Worm (Caenorhabditis elegans) whole organism, late embryonic: ENCODE measurements around the gene Y43C5A.4.

Experiments used
- K09A11.1 ChIP-seq: sonication (generic microtip); optimal IDR thresholded peaks from 2 replicates; lab custom pipeline; 2017; ENCODE audit warnings: antibody characterized with exemption, mild to moderate bottlenecking, missing genetic modification characterization, missing compliant biosample characterization; ENCODE audit not compliant: insufficient read depth
- T23F11.4 ChIP-seq: fragments of 200-800 bp; sonication (Bioruptor generic); optimal IDR thresholded peaks from 2 replicates; lab custom pipeline; 2018; ENCODE audit warnings: mild to moderate bottlenecking, missing genetic modification characterization, missing compliant biosample characterization
- Y22D7AL.16 ChIP-seq: sonication (generic microtip); optimal IDR thresholded peaks from 2 replicates; lab custom pipeline; 2016; ENCODE audit warnings: missing genetic modification characterization, missing compliant biosample characterization
- ahr-1 ChIP-seq: sonication (generic microtip); optimal IDR thresholded peaks from 2 replicates; lab custom pipeline; 2016; ENCODE audit warnings: missing genetic modification characterization, missing compliant biosample characterization
- ama-1 ChIP-seq: fragments of 150-350 bp; optimal IDR thresholded peaks from 2 replicates; lab custom pipeline; 2014
- ceh-18 ChIP-seq: sonication (generic microtip); optimal IDR thresholded peaks from 2 replicates; lab custom pipeline; 2016; ENCODE audit warnings: missing genetic modification characterization, missing compliant biosample characterization
- ceh-19 ChIP-seq: fragments of 200-800 bp; sonication (Bioruptor generic); optimal IDR thresholded peaks from 2 replicates; lab custom pipeline; 2018; ENCODE audit warnings: mild to moderate bottlenecking, missing genetic modification characterization, missing compliant biosample characterization
- ceh-2 ChIP-seq: sonication (generic microtip); optimal IDR thresholded peaks from 2 replicates; lab custom pipeline; 2016; ENCODE audit warnings: missing genotype, missing genetic modification characterization, missing compliant biosample characterization
- ceh-22 ChIP-seq: sonication (generic microtip); optimal IDR thresholded peaks from 2 replicates; lab custom pipeline; 2017; ENCODE audit warnings: missing biosample characterization, missing genetic modification characterization
- ceh-31 ChIP-seq: sonication (generic microtip); optimal IDR thresholded peaks from 2 replicates; lab custom pipeline; 2016; ENCODE audit warnings: missing genetic modification characterization, missing compliant biosample characterization
- ceh-48 ChIP-seq: sonication (generic microtip); optimal IDR thresholded peaks from 2 replicates; lab custom pipeline; 2016; ENCODE audit warnings: missing genetic modification characterization, inconsistent platforms, missing compliant biosample characterization
- ceh-6 ChIP-seq: fragments of 200-800 bp; sonication (Bioruptor generic); optimal IDR thresholded peaks from 2 replicates; lab custom pipeline; 2018; ENCODE audit warnings: mild to moderate bottlenecking, missing genetic modification characterization, missing compliant biosample characterization
- ceh-9 ChIP-seq: sonication (generic microtip); optimal IDR thresholded peaks from 2 replicates; lab custom pipeline; 2016; ENCODE audit warnings: mild to moderate bottlenecking, missing genetic modification characterization, inconsistent platforms, missing compliant biosample characterization
- che-1 ChIP-seq: sonication (generic microtip); optimal IDR thresholded peaks from 2 replicates; lab custom pipeline; 2016; ENCODE audit warnings: mild to moderate bottlenecking, missing genetic modification characterization, missing compliant biosample characterization
- dmd-4 ChIP-seq: sonication (generic microtip); optimal IDR thresholded peaks from 2 replicates; lab custom pipeline; 2016; ENCODE audit warnings: borderline replicate concordance, missing genetic modification characterization, missing compliant biosample characterization
- elt-2 ChIP-seq: sonication (generic microtip); optimal IDR thresholded peaks from 2 replicates; lab custom pipeline; 2016; ENCODE audit warnings: missing genetic modification reagents, missing genetic modification characterization, missing compliant biosample characterization
- eyg-1 ChIP-seq: sonication (generic microtip); optimal IDR thresholded peaks from 2 replicates; lab custom pipeline; 2016; ENCODE audit warnings: missing genotype, missing genetic modification characterization, missing compliant biosample characterization
- fax-1 ChIP-seq: sonication (generic microtip); optimal IDR thresholded peaks from 2 replicates; lab custom pipeline; 2016; ENCODE audit warnings: missing genotype, missing genetic modification characterization, missing compliant biosample characterization
- fkh-10 ChIP-seq: fragments of 150-350 bp; optimal IDR thresholded peaks from 2 replicates; lab custom pipeline; 2014; ENCODE audit warnings: missing biosample characterization, missing genetic modification reagents, missing genetic modification characterization
- hlh-13 ChIP-seq: fragments of 200-800 bp; sonication (Bioruptor generic); optimal IDR thresholded peaks from 2 replicates; lab custom pipeline; 2018; ENCODE audit warnings: mild to moderate bottlenecking, missing genetic modification characterization, missing compliant biosample characterization
- hlh-8 ChIP-seq: sonication (generic microtip); optimal IDR thresholded peaks from 2 replicates; lab custom pipeline; 2016; ENCODE audit warnings: missing genotype, missing genetic modification characterization, missing compliant biosample characterization
- lim-6 ChIP-seq: sonication (generic microtip); optimal IDR thresholded peaks from 2 replicates; lab custom pipeline; 2016; ENCODE audit warnings: missing genetic modification characterization, missing compliant biosample characterization
- lin-11 ChIP-seq: fragments of 200-800 bp; sonication (Bioruptor generic); optimal IDR thresholded peaks from 2 replicates; lab custom pipeline; 2018; ENCODE audit warnings: mild to moderate bottlenecking, missing genetic modification characterization, missing compliant biosample characterization
- madf-2 ChIP-seq: sonication (generic microtip); optimal IDR thresholded peaks from 2 replicates; lab custom pipeline; 2017; ENCODE audit warnings: missing genetic modification characterization, missing compliant biosample characterization
- nfya-1 ChIP-seq: sonication (generic microtip); optimal IDR thresholded peaks from 2 replicates; lab custom pipeline; 2017; ENCODE audit warnings: missing genetic modification characterization, mild to moderate bottlenecking, missing compliant biosample characterization, antibody characterized with exemption, moderate library complexity
- nhr-11 ChIP-seq: fragments of 150-350 bp; optimal IDR thresholded peaks from 2 replicates; lab custom pipeline; 2014; ENCODE audit warnings: missing biosample characterization, missing genetic modification characterization
- pag-3 ChIP-seq: sonication (generic microtip); optimal IDR thresholded peaks from 2 replicates; lab custom pipeline; 2016; ENCODE audit warnings: missing compliant biosample characterization, missing genetic modification characterization, borderline replicate concordance
- pat-9 ChIP-seq: fragments of 200-800 bp; sonication (Bioruptor generic); optimal IDR thresholded peaks from 2 replicates; lab custom pipeline; 2018; ENCODE audit warnings: mild to moderate bottlenecking, missing genetic modification characterization, moderate library complexity, missing compliant biosample characterization
- pax-1 ChIP-seq: fragments of 150-350 bp; optimal IDR thresholded peaks from 2 replicates; lab custom pipeline; 2014; ENCODE audit warnings: missing biosample characterization, missing genetic modification characterization
- pha-4 ChIP-seq: fragments of 150-350 bp; optimal IDR thresholded peaks from 2 replicates; lab custom pipeline; 2018; ENCODE audit warnings: missing biosample characterization, missing genetic modification reagents, missing genetic modification characterization
- pqm-1 ChIP-seq: sonication (generic microtip); optimal IDR thresholded peaks from 2 replicates; lab custom pipeline; 2016; ENCODE audit warnings: missing genetic modification characterization, missing compliant biosample characterization
- ref-2 ChIP-seq: sonication (generic microtip); optimal IDR thresholded peaks from 2 replicates; lab custom pipeline; 2016; ENCODE audit warnings: missing genetic modification characterization, missing compliant biosample characterization
- rnt-1 ChIP-seq: sonication (generic microtip); optimal IDR thresholded peaks from 2 replicates; lab custom pipeline; 2016; ENCODE audit warnings: missing genetic modification characterization, missing compliant biosample characterization
- sox-2 ChIP-seq: fragments of 200-800 bp; sonication (Bioruptor generic); IDR thresholded peaks from 2 replicates; pipeline ENCODE4 v1.3.6; 2022; ENCODE audit warnings: missing genetic modification reagents, missing genetic modification characterization, missing compliant biosample characterization
- syd-9 ChIP-seq: sonication (generic microtip); optimal IDR thresholded peaks from 2 replicates; lab custom pipeline; 2016; ENCODE audit warnings: mild to moderate bottlenecking, missing genetic modification characterization, moderate library complexity, missing compliant biosample characterization
- unc-55 ChIP-seq: sonication (generic microtip); optimal IDR thresholded peaks from 2 replicates; lab custom pipeline; 2017; ENCODE audit warnings: missing biosample characterization, missing genetic modification reagents, missing genetic modification characterization
- unc-86 ChIP-seq: sonication (generic microtip); optimal IDR thresholded peaks from 2 replicates; lab custom pipeline; 2016; ENCODE audit warnings: missing genetic modification characterization, missing compliant biosample characterization
- zip-5 ChIP-seq: sonication (generic microtip); optimal IDR thresholded peaks from 2 replicates; lab custom pipeline; 2016; ENCODE audit warnings: missing genetic modification characterization, missing compliant biosample characterization

Gene Y43C5A.4

DNA sequence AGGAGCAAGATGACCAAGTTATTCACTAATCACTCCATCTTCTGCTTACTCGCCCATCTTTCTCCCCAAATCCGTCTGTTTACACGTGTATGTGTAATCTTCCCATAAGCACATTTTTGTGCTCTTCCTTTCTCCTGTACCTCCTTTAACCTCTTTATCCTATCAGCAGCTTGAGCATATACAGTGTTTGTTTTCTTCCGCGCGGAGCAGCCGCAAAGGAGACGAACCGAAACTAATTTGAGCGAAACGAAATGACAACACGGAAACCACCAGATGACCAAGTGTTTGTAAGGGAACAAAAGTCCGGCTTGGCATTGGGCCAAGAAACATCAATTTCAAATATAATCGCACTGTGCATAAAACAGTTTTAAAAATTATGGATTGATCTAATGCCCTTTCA, 26.6 kb downstream of the Y43C5A.4 start:
- TF ChIP-seq pax-1 (tag; lab: Kevin White, UChicago): peak; percentile 94
- no peak for TF ChIP-seq lim-6 (tag; lab: Kevin White, UChicago)

DNA sequence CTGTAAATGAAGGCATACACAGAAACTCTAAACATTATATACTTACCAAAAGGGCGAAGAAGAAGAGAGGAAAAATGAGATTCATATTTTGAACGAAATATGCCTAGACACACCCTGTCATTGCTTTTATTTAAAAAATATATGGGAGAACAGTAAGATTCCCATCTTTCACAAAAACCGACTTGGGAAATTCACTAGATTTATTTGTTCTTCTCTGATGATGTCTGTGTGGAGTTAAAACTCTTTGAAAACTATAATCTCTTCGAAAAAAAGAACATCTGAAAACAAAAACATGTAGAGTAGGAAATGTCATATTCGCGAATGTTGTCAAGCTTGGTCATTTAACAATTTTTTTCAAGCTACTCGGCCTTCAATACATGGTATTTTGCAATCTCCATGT, 32.5 kb downstream of the Y43C5A.4 start, which contains the start of gene R09E10.8:
Gene R09E10.8, minus strand, starts transcription at position 101 of the 400 bp plus-strand sequence.
- TF ChIP-seq zip-5 (tag; lab: Kevin White, UChicago): no peak
- no peak for TF ChIP-seq pqm-1
- no peak for TF ChIP-seq unc-86 (tag; lab: Kevin White, UChicago)
- no peak for TF ChIP-seq ama-1
- TF ChIP-seq madf-2: no peak
- TF ChIP-seq pha-4: no peak
- no peak for TF ChIP-seq unc-55 (GFP tag; lab: Kevin White, UChicago)
- TF ChIP-seq sox-2 (GFP tag; lab: Robert Waterston, UW): no peak
- no peak for TF ChIP-seq ceh-18 (tag; lab: Kevin White, UChicago)
- TF ChIP-seq, all 69 proteins: peak for 0

DNA sequence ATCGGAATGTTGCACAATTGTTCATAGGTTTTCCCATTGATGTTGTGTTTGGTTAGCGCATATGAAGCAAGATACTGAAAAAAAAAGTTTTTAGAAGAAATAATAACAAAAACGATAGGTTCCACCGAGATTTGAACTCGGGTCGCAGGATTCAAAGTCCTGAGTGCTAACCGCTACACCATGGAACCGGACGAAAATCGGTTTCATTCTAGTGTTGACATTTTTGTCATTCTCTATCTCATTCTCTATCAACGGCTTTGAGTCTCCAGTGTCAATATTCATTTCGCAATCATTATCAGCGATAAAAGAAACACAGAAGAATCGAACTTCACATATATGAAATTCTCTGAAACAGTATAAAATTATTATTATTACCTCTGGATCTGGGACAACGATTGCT, 33.3 kb downstream of the Y43C5A.4 start:
- TF ChIP-seq ceh-31 (tag; lab: Kevin White, UChicago) (no peak), unc-55 (GFP tag; lab: Kevin White, UChicago) (no peak), lin-11 (tag; lab: Kevin White, UChicago) (no peak), ceh-2 (tag; lab: Kevin White, UChicago) (no peak), syd-9 (tag; lab: Kevin White, UChicago) (no peak), sox-2 (GFP tag; lab: Robert Waterston, UW) (no peak), ceh-22 (tag; lab: Kevin White, UChicago) (no peak), rnt-1 (tag; lab: Kevin White, UChicago) (no peak), K09A11.1 (no peak), nhr-11 (tag; lab: Kevin White, UChicago) (no peak), fax-1 (no peak), pax-1 (tag; lab: Kevin White, UChicago) (no peak), ceh-6 (no peak), pqm-1 (no peak), ref-2 (tag; lab: Kevin White, UChicago) (no peak), elt-2 (tag; lab: Kevin White, UChicago) (no peak)

DNA sequence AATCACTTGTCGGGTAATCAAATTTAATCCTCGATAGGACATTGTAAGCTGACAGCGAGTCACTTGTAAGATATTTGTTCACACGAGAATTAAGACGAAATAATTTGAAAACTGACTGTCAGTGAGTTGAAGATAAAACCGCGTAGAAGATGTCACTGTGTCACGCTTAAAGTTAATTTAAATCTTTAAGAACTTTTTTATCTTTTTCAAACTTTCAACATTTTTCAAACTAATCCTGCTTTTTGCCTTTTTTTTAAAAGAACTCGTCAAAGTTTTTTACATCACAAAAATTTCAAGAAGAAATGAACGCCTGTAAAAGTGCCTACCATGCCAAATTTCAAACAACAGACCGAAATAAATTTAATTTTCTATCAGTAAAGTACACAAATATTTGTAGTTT, 35.7 kb downstream of the Y43C5A.4 start, which contains the start of gene acs-18:
Gene acs-18, minus strand, starts transcription at position 101 of the 400 bp plus-strand sequence.
- TF ChIP-seq sox-2 (GFP tag; lab: Robert Waterston, UW) (no peak), hlh-13 (GFP tag; lab: Kevin White, UChicago) (no peak), lin-11 (tag; lab: Kevin White, UChicago) (no peak), ceh-31 (tag; lab: Kevin White, UChicago) (no peak), ama-1 (no peak), fkh-10 (no peak), ceh-9 (tag; lab: Kevin White, UChicago) (no peak), ahr-1 (tag; lab: Kevin White, UChicago) (no peak), Y22D7AL.16 (tag; lab: Kevin White, UChicago) (no peak), ceh-2 (tag; lab: Kevin White, UChicago) (no peak)

DNA sequence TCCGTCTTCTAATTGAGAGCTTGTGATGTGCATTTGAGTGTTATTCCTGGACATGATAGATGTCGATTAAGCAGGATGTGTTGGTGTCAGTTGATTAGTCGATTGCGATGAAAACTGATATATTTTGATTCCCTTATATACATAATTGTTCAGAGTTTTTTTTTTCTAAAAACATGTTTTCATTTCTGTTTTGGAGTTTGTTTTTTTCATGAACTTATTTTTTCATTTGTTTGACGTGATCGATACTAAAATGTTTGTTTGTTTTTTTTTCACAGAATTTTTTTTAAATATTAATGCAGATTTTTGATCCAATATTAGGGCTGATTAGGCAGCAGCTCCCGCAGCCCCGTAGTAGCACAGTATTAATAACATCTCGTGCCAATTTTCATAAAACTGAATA, 40.4 kb downstream of the Y43C5A.4 start, which contains the start of gene R09E10.2:
Gene R09E10.2, minus strand, starts transcription at position 101 of the 400 bp plus-strand sequence.
- TF ChIP-seq hlh-8 (tag; lab: Kevin White, UChicago) (no peak), eyg-1 (tag; lab: Kevin White, UChicago) (no peak), pat-9 (tag; lab: Kevin White, UChicago) (no peak), T23F11.4 (GFP tag; lab: Kevin White, UChicago) (no peak), nhr-11 (tag; lab: Kevin White, UChicago) (no peak), ceh-19 (GFP tag; lab: Kevin White, UChicago) (no peak), pag-3 (tag; lab: Kevin White, UChicago) (no peak), dmd-4 (tag; lab: Kevin White, UChicago) (no peak), nfya-1 (no peak), ama-1 (no peak), che-1 (tag; lab: Kevin White, UChicago) (no peak), ceh-48 (tag; lab: Kevin White, UChicago) (no peak), sox-2 (GFP tag; lab: Robert Waterston, UW) (no peak)
